Worm (Caenorhabditis elegans) whole organism, L4 larva: ENCODE results near the gene C32D5.12.

Experiments used
- T20F7.1 ChIP-seq: fragments of 200-800 bp; sonication (Bioruptor generic); optimal IDR thresholded peaks from 2 replicates; lab custom pipeline; 2018; ENCODE audit warnings: mild to moderate bottlenecking, missing genetic modification characterization, missing compliant biosample characterization
- T26A8.4 ChIP-seq: fragments of 200-800 bp; sonication (Bioruptor generic); IDR thresholded peaks from 2 replicates; pipeline ENCODE4 v1.3.6; 2022; ENCODE audit warnings: missing genetic modification characterization, missing compliant biosample characterization
- ceh-44 ChIP-seq: fragments of 200-800 bp; sonication (Bioruptor generic); IDR thresholded peaks from 2 replicates; pipeline ENCODE4 v1.3.6; 2022; ENCODE audit warnings: missing genetic modification reagents, missing genetic modification characterization, missing compliant biosample characterization
- cey-2 ChIP-seq: sonication (generic microtip); optimal IDR thresholded peaks from 3 replicates; lab custom pipeline; 2017; ENCODE audit warnings: missing genetic modification characterization, mild to moderate bottlenecking, missing compliant biosample characterization, antibody characterized with exemption, borderline replicate concordance; ENCODE audit not compliant: insufficient read depth
- ctbp-1 ChIP-seq: fragments of 200-800 bp; sonication (Bioruptor generic); IDR thresholded peaks from 2 replicates; pipeline ENCODE4 v1.3.6; 2022; ENCODE audit warnings: missing genetic modification reagents, missing genetic modification characterization, missing compliant biosample characterization
- daf-16 ChIP-seq, 3 experiments: sonication (generic microtip); optimal IDR thresholded peaks; 2 replicates each; lab custom pipeline; 2016 to 2017; ENCODE audit warnings: missing genetic modification characterization in 3 of 3, missing genetic modification reagents in 3 of 3, mild to moderate bottlenecking in 2 of 3, missing compliant biosample characterization in 2 of 3, missing biosample characterization in 1 of 3, moderate library complexity in 1 of 3
- dmd-6 ChIP-seq: fragments of 200-800 bp; sonication (Bioruptor generic); IDR thresholded peaks from 2 replicates; pipeline ENCODE4 v1.3.6; 2022; ENCODE audit warnings: missing genetic modification reagents, missing genetic modification characterization, missing compliant biosample characterization
- dpl-1 ChIP-seq: fragments of 150-350 bp; optimal IDR thresholded peaks from 2 replicates; lab custom pipeline; 2014; ENCODE audit warnings: missing biosample characterization, missing genetic modification reagents, missing genetic modification characterization
- dve-1 ChIP-seq: sonication (generic microtip); optimal IDR thresholded peaks from 2 replicates; lab custom pipeline; 2017; ENCODE audit warnings: antibody characterized with exemption, mild to moderate bottlenecking, missing genetic modification characterization, missing compliant biosample characterization; ENCODE audit not compliant: insufficient read depth
- egl-43 ChIP-seq: fragments of 200-800 bp; sonication (Bioruptor generic); IDR thresholded peaks from 2 replicates; pipeline ENCODE4 v1.3.6; 2022; ENCODE audit warnings: missing genetic modification reagents, missing genetic modification characterization, missing compliant biosample characterization
- hif-1 ChIP-seq, 2 experiments: sonication (generic microtip); optimal IDR thresholded peaks; 2 replicates each; lab custom pipeline; 2016 to 2017; ENCODE audit warnings: missing compliant biosample characterization in 2 of 2, missing genetic modification characterization in 2 of 2, missing genetic modification reagents in 2 of 2, missing genotype in 2 of 2, mild to moderate bottlenecking in 1 of 2
- hlh-11 ChIP-seq: fragments of 200-800 bp; sonication (Bioruptor generic); optimal IDR thresholded peaks from 2 replicates; lab custom pipeline; 2018; ENCODE audit warnings: mild to moderate bottlenecking, missing genetic modification characterization, missing compliant biosample characterization
- lin-1 ChIP-seq: fragments of 200-800 bp; sonication (Bioruptor generic); IDR thresholded peaks from 2 replicates; pipeline ENCODE4 v1.3.6; 2022; ENCODE audit warnings: missing genetic modification reagents, missing genetic modification characterization, missing compliant biosample characterization
- lin-13 ChIP-seq: fragments of 150-350 bp; optimal IDR thresholded peaks from 2 replicates; lab custom pipeline; 2014; ENCODE audit warnings: missing biosample characterization, missing genetic modification reagents, missing genetic modification characterization
- lin-39 ChIP-seq: fragments of 150-350 bp; optimal IDR thresholded peaks from 2 replicates; lab custom pipeline; 2014; ENCODE audit warnings: missing biosample characterization, missing genetic modification reagents, missing genetic modification characterization
- lsy-2 ChIP-seq, 2 experiments: fragments of 150-350 bp in 1 of 2; sonication (generic microtip) in 1 of 2; optimal IDR thresholded peaks; 2 replicates each; lab custom pipeline; 2014 to 2017; ENCODE audit warnings: missing biosample characterization in 2 of 2, missing genetic modification characterization in 2 of 2
- mep-1 ChIP-seq: fragments of 150-350 bp; sonication (generic microtip); optimal IDR thresholded peaks from 3 replicates; lab custom pipeline; 2014; ENCODE audit warnings: missing biosample characterization, missing genetic modification characterization
- mes-2 ChIP-seq: sonication (generic microtip); optimal IDR thresholded peaks from 2 replicates; lab custom pipeline; 2016; ENCODE audit warnings: missing genotype, mild to moderate bottlenecking, missing genetic modification characterization, missing compliant biosample characterization; ENCODE audit not compliant: poor library complexity, severe bottlenecking
- mxl-3 ChIP-seq: fragments of 200-800 bp; sonication (Bioruptor generic); optimal IDR thresholded peaks from 2 replicates; lab custom pipeline; 2018; ENCODE audit warnings: mild to moderate bottlenecking, missing genetic modification characterization, missing compliant biosample characterization
- nhr-102 ChIP-seq: sonication (generic microtip); optimal IDR thresholded peaks from 2 replicates; lab custom pipeline; 2016; ENCODE audit warnings: mild to moderate bottlenecking, missing genetic modification characterization, moderate library complexity, missing compliant biosample characterization
- nhr-28 ChIP-seq: fragments of 150-350 bp; optimal IDR thresholded peaks from 2 replicates; lab custom pipeline; 2014; ENCODE audit warnings: missing biosample characterization, missing genetic modification characterization
- nhr-41 ChIP-seq: fragments of 200-800 bp; sonication (Bioruptor generic); IDR thresholded peaks from 2 replicates; pipeline ENCODE4 v1.3.6; 2022; ENCODE audit warnings: missing genetic modification reagents, missing genetic modification characterization, missing compliant biosample characterization
- nhr-48 ChIP-seq: sonication (generic microtip); optimal IDR thresholded peaks from 2 replicates; lab custom pipeline; 2016; ENCODE audit warnings: mild to moderate bottlenecking, missing genetic modification characterization, missing compliant biosample characterization
- nhr-77 ChIP-seq: fragments of 150-350 bp; optimal IDR thresholded peaks from 2 replicates; lab custom pipeline; 2014; ENCODE audit warnings: missing biosample characterization, missing genetic modification characterization
- php-3 ChIP-seq: fragments of 200-800 bp; sonication (Bioruptor generic); IDR thresholded peaks from 2 replicates; pipeline ENCODE4 v1.3.6; 2022; ENCODE audit warnings: missing genetic modification reagents, missing genetic modification characterization, missing compliant biosample characterization
- pqm-1 ChIP-seq: sonication (generic microtip); optimal IDR thresholded peaks from 2 replicates; lab custom pipeline; 2017; ENCODE audit warnings: missing biosample characterization, missing genetic modification characterization
- rbr-2 ChIP-seq: sonication (generic microtip); optimal IDR thresholded peaks from 2 replicates; lab custom pipeline; 2016; ENCODE audit warnings: missing genotype, missing genetic modification characterization, missing compliant biosample characterization
- saeg-2 ChIP-seq: fragments of 200-800 bp; sonication (Bioruptor generic); IDR thresholded peaks from 2 replicates; pipeline ENCODE4 v1.3.6; 2022; ENCODE audit warnings: missing genetic modification reagents, missing genetic modification characterization, missing compliant biosample characterization
- spr-1 ChIP-seq: sonication (generic microtip); optimal IDR thresholded peaks from 2 replicates; lab custom pipeline; 2016; ENCODE audit warnings: mild to moderate bottlenecking, missing genetic modification characterization, missing compliant biosample characterization
- spr-3 ChIP-seq: fragments of 200-800 bp; sonication (Bioruptor generic); optimal IDR thresholded peaks from 2 replicates; lab custom pipeline; 2018; ENCODE audit warnings: mild to moderate bottlenecking, missing genetic modification characterization, missing compliant biosample characterization
- tra-1 ChIP-seq: fragments of 200-800 bp; sonication (Bioruptor generic); IDR thresholded peaks from 2 replicates; pipeline ENCODE4 v1.3.6; 2022; ENCODE audit warnings: missing genetic modification reagents, missing genetic modification characterization, missing compliant biosample characterization
- zag-1 ChIP-seq: fragments of 150-350 bp; optimal IDR thresholded peaks from 2 replicates; lab custom pipeline; 2014; ENCODE audit warnings: missing biosample characterization, missing genetic modification characterization
- zfp-2 ChIP-seq: sonication (generic microtip); optimal IDR thresholded peaks from 2 replicates; lab custom pipeline; 2016; ENCODE audit warnings: mild to moderate bottlenecking, missing genetic modification characterization, missing compliant biosample characterization
- zip-2 ChIP-seq: fragments of 150-350 bp; optimal IDR thresholded peaks from 2 replicates; lab custom pipeline; 2014; ENCODE audit warnings: missing biosample characterization, missing genetic modification characterization
- ztf-11 ChIP-seq: fragments of 150-350 bp; optimal IDR thresholded peaks from 2 replicates; lab custom pipeline; 2014; ENCODE audit warnings: missing biosample characterization, missing genetic modification characterization

C32D5.12 gene

DNA sequence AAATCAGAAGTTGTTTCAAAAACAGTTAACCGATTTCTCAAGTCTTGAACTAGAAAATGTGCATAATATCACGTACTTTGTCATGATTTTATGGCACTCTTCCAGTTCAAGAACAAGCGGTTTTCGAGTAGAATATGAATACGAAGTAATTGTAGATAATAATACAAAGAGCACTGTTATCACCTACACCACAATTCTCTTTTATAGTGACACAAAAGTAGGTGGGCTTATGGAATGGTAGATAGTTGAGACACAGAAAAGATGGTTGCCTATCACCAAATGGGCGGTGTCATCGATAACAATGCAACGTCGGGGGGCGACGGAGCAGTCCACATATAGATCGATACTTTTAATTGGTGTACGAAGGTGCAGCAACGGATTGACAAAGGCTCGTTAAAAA lies 30.1 kb downstream of the C32D5.12 start (continued):
- TF ChIP-seq nhr-28: peak; percentile 97
- no peak for TF ChIP-seq spr-3
- no peak for TF ChIP-seq zfp-2 (tag; lab: Kevin White, UChicago)
- TF ChIP-seq lin-1: peak; percentile 73
- TF ChIP-seq nhr-48 (tag; lab: Kevin White, UChicago): peak; percentile 59
- no peak for TF ChIP-seq nhr-41 (GFP tag; lab: Robert Waterston, UW)
- TF ChIP-seq ceh-44 (GFP tag; lab: Robert Waterston, UW): no peak

DNA sequence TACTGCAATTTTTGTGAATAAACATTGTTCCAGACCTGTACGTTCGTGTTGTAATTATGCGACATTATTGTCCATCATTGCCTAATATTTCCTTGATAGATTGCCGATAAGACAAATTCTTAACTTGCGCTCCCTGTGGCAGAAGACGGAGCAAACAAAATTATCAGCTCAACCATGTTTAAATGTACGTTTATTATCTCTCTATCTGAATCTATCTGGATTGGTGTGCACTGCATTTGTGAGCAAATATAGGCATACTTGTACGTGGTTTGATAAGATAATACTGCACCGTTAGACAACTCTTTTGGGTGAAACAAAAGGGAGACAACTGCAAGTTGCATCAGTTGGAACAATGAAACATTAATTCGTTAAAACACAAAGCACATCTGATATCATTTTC lies 31.5 kb downstream of the C32D5.12 start:
- TF ChIP-seq mep-1 (tag; lab: Kevin White, UChicago): no peak
- TF ChIP-seq php-3 (GFP tag; lab: Robert Waterston, UW): peak; percentile 80
- no peak for TF ChIP-seq dpl-1 (GFP tag; lab: Kevin White, UChicago)
- peak; percentile 67 for TF ChIP-seq nhr-48 (tag; lab: Kevin White, UChicago)
- TF ChIP-seq mxl-3 (GFP tag; lab: Kevin White, UChicago): peak; percentile 70
- TF ChIP-seq tra-1 (GFP tag; lab: Robert Waterston, UW): peak; percentile 79
- no peak for TF ChIP-seq ztf-11 (tag; lab: Kevin White, UChicago)
- peak; percentile 32 for TF ChIP-seq mes-2 (tag; lab: Kevin White, UChicago)
- peak; percentile 89 for TF ChIP-seq dmd-6
- TF ChIP-seq nhr-77 (tag; lab: Kevin White, UChicago): peak; percentile 63
- TF ChIP-seq lin-39 (tag; lab: Kevin White, UChicago): no peak
- no peak for TF ChIP-seq T26A8.4 (GFP tag; lab: Robert Waterston, UW)
- peak; percentile 56 for TF ChIP-seq T20F7.1
- peak; percentile 88 for TF ChIP-seq hlh-11 (tag; lab: Kevin White, UChicago)
- TF ChIP-seq nhr-28: peak; percentile 82
- no peak for TF ChIP-seq ceh-44 (GFP tag; lab: Robert Waterston, UW)
- no peak for TF ChIP-seq spr-1 (tag; lab: Kevin White, UChicago)
- TF ChIP-seq nhr-102: peak; percentile 60
- TF ChIP-seq pqm-1 (tag; lab: Kevin White, UChicago): peak; percentile 97
- TF ChIP-seq saeg-2 (GFP tag; lab: Robert Waterston, UW): 0 out of 2 replicates have a peak, but pooled peaks have one; percentile 58
- no peak for TF ChIP-seq rbr-2 (tag; lab: Kevin White, UChicago)
- TF ChIP-seq egl-43 (GFP tag; lab: Robert Waterston, UW): no peak
- peak; percentile 18 for TF ChIP-seq cey-2 (tag; lab: Kevin White, UChicago)
- TF ChIP-seq dve-1 (tag; lab: Kevin White, UChicago): peak; percentile 75
- TF ChIP-seq daf-16 (GFP tag; optimal IDR thresholded peaks at IDR 0.05; lab: Kevin White, UChicago): peak in 1 of 2 experiments; percentile 55
- TF ChIP-seq daf-16 (tag; optimal IDR thresholded peaks at IDR 0.05; lab: Kevin White, UChicago): peak; percentile 59
- peak in 1 of 2 experiments; percentile 17 for TF ChIP-seq lsy-2 (tag; optimal IDR thresholded peaks at IDR 0.05; lab: Kevin White, UChicago)
- no peak for TF ChIP-seq zip-2 (tag; lab: Kevin White, UChicago)
- TF ChIP-seq lin-1: peak; percentile 78
- TF ChIP-seq hif-1 (tag; optimal IDR thresholded peaks at IDR 0.05; lab: Kevin White, UChicago): no peak
- TF ChIP-seq, all 104 proteins: peak for 18

DNA sequence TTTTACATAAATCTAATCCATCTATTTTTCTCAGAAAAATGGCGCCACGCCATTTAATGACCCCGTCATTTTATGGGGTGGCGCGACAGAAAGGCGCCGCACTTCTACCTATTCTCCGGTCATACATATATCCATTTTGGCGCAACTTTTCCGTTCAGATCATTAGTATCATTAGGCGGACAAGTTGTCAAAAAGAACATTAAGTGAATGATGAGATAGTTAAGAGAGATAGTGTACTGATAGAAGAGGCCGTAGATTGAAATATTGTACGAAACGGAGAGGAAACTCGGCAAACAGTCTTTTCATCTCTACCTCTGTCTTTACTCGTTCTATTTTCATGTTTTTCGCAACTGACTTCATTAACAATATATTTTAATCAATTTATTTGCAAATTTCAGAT lies 34.7 kb downstream of the C32D5.12 start, which contains the start of gene sma-6:
Gene sma-6, plus strand, starts transcription at position 399 of the 400 bp plus-strand sequence.
- peak; percentile 12 for TF ChIP-seq dve-1 (tag; lab: Kevin White, UChicago)
- no peak for TF ChIP-seq mep-1 (tag; lab: Kevin White, UChicago)
- TF ChIP-seq zag-1 (tag; lab: Kevin White, UChicago): no peak
- no peak for TF ChIP-seq lin-13 (GFP tag; lab: Kevin White, UChicago)
- peak; percentile 24 for TF ChIP-seq nhr-28
- no peak for TF ChIP-seq ctbp-1 (GFP tag; lab: Robert Waterston, UW)
- peak; percentile 22 for TF ChIP-seq pqm-1 (tag; lab: Kevin White, UChicago)
- TF ChIP-seq, all 104 proteins: peak for 3
